ENCODE assay signal across 1 fruit fly cellular context in genomic region chr3L:19845047-19845906, dm6.
A peak's percentile ranks its signal among the peaks of the same experiment; 100 is the strongest.
TF ChIP-seq lines count a peak whose summit lies in the region.

TSS of gene Papss (plus strand) at chr3L:19845293.

TF ChIP-seq in whole organism, embryonic, 481 proteins besides CTCF, POLR2A, EP300 and RAD21 (continued from another document and continues in another):
- TF ChIP-seq lola (GFP tag; optimal IDR thresholded peaks at IDR 0.05; lab: Kevin White, UChicago) (peak in 1 of 3 experiments; percentile 26), CG17829 (tag; optimal IDR thresholded peaks at IDR 0.05; lab: Kevin White, UChicago) (peak; percentile 47), CG18599 (GFP tag; optimal IDR thresholded peaks at IDR 0.05; lab: Kevin White, UChicago) (peak; percentile 87), Sox100B (GFP tag; optimal IDR thresholded peaks at IDR 0.05; lab: Kevin White, UChicago) (no peak), tgo (GFP tag; IDR thresholded peaks at IDR 0.05; lab: Robert Waterston, UW) (0 out of 3 replicates have a peak, but pooled peaks have one; percentile 20), CG14710 (tag; optimal IDR thresholded peaks at IDR 0.05; lab: Kevin White, UChicago) (peak; percentile 28), wek (GFP tag; optimal IDR thresholded peaks at IDR 0.05; lab: Kevin White, UChicago) (peak; percentile 55), Opbp (GFP tag; IDR thresholded peaks at IDR 0.05; lab: Robert Waterston, UW; ENCODE audit: partially characterized antibody) (peak; percentile 85), z (GFP tag; IDR thresholded peaks at IDR 0.05; lab: Robert Waterston, UW) (no peak), CG9437 (GFP tag; optimal IDR thresholded peaks at IDR 0.05; lab: Kevin White, UChicago) (no peak), fd96Cb (tag; optimal IDR thresholded peaks at IDR 0.05; lab: Kevin White, UChicago) (peak; percentile 5), nerfin-2 (GFP tag; IDR thresholded peaks at IDR 0.05; lab: Robert Waterston, UW; ENCODE audit: partially characterized antibody) (peak; percentile 56), Meics (GFP tag; optimal IDR thresholded peaks at IDR 0.05; lab: Kevin White, UChicago) (peak; percentile 26), E2f1 (GFP tag; IDR thresholded peaks at IDR 0.05; lab: Robert Waterston, UW) (0 out of 2 replicates have a peak, but pooled peaks have one; percentile 17), HHEX (GFP tag; optimal IDR thresholded peaks at IDR 0.05; lab: Kevin White, UChicago) (peak; percentile 43), Sin3A (optimal IDR thresholded peaks at IDR 0.05; lab: Kevin White, UChicago) (no peak), CG17612 (GFP tag; IDR thresholded peaks at IDR 0.05; lab: Robert Waterston, UW) (no peak), CG1792 (GFP tag; optimal IDR thresholded peaks at IDR 0.05; lab: Kevin White, UChicago) (no peak), ara (GFP tag; IDR thresholded peaks at IDR 0.05; lab: Robert Waterston, UW) (no peak), schlank (tag; optimal IDR thresholded peaks at IDR 0.05; lab: Kevin White, UChicago) (peak; percentile 73), CG9215 (GFP tag; IDR thresholded peaks at IDR 0.05; lab: Robert Waterston, UW) (no peak), CG15269 (tag; optimal IDR thresholded peaks at IDR 0.05; lab: Kevin White, UChicago) (no peak), NC2β (GFP tag; optimal IDR thresholded peaks at IDR 0.05; lab: Kevin White, UChicago) (peak; percentile 7), CG31365 (tag; optimal IDR thresholded peaks at IDR 0.05; lab: Kevin White, UChicago) (peak; percentile 33), CG5245 (GFP tag; optimal IDR thresholded peaks at IDR 0.05; lab: Kevin White, UChicago) (no peak), CG15479 (GFP tag; optimal IDR thresholded peaks at IDR 0.05; lab: Kevin White, UChicago) (no peak), CG3995 (GFP tag; optimal IDR thresholded peaks at IDR 0.05; lab: Kevin White, UChicago) (no peak), hbn (GFP tag; IDR thresholded peaks at IDR 0.05; lab: Robert Waterston, UW; ENCODE audit: partially characterized antibody) (peak; percentile 87), oc (tag; optimal IDR thresholded peaks at IDR 0.05; lab: Kevin White, UChicago) (no peak), CG17359 (tag; optimal IDR thresholded peaks at IDR 0.05; lab: Kevin White, UChicago) (peak; percentile 41), HLH4C (GFP tag; IDR thresholded peaks at IDR 0.05; lab: Robert Waterston, UW; ENCODE audit: partially characterized antibody) (peak; percentile 50; the same call in 1 of the 3 replicates), zf30C (GFP tag; optimal IDR thresholded peaks at IDR 0.05; lab: Kevin White, UChicago) (no peak), ci (GFP tag; IDR thresholded peaks at IDR 0.05; lab: Robert Waterston, UW) (peak; percentile 44; the same call in 1 of the 3 replicates), Nf-YA (GFP tag; IDR thresholded peaks at IDR 0.05; lab: Robert Waterston, UW) (no peak), CG34376 (GFP tag; optimal IDR thresholded peaks at IDR 0.05; lab: Kevin White, UChicago) (peak; percentile 69), sr (GFP tag; IDR thresholded peaks at IDR 0.05; lab: Robert Waterston, UW) (peak; percentile 33; the same call in 2 of the 3 replicates), ERR (GFP tag; optimal IDR thresholded peaks at IDR 0.05; lab: Kevin White, UChicago) (no peak), CG10267 (tag; optimal IDR thresholded peaks at IDR 0.05; lab: Kevin White, UChicago) (peak; percentile 55), CG30403 (GFP tag; optimal IDR thresholded peaks at IDR 0.05; lab: Kevin White, UChicago) (peak; percentile 51), CG6854 (GFP tag; optimal IDR thresholded peaks at IDR 0.05; lab: Kevin White, UChicago) (peak; percentile 12), CG15601 (tag; optimal IDR thresholded peaks at IDR 0.05; lab: Kevin White, UChicago) (peak; percentile 51), slbo (GFP tag; IDR thresholded peaks at IDR 0.05; lab: Robert Waterston, UW) (peak; percentile 75), NC2α (GFP tag; optimal IDR thresholded peaks at IDR 0.05; lab: Kevin White, UChicago) (no peak), MESR4 (GFP tag; optimal IDR thresholded peaks at IDR 0.05; lab: Kevin White, UChicago) (peak; percentile 41), Fer3 (tag; optimal IDR thresholded peaks at IDR 0.05; lab: Kevin White, UChicago) (no peak), zen2 (GFP tag; IDR thresholded peaks at IDR 0.05; lab: Robert Waterston, UW; ENCODE audit: partially characterized antibody) (peak; percentile 77; the same call in 2 of the 3 replicates), fd64A (GFP tag; optimal IDR thresholded peaks at IDR 0.05; lab: Kevin White, UChicago) (peak; percentile 43), amos (GFP tag; IDR thresholded peaks at IDR 0.05; lab: Robert Waterston, UW; ENCODE audit: partially characterized antibody) (peak; percentile 84), CG1603 (tag; optimal IDR thresholded peaks at IDR 0.05; lab: Kevin White, UChicago) (no peak), CkIIα-i1 (GFP tag; IDR thresholded peaks at IDR 0.05; lab: Robert Waterston, UW) (no peak), gt (GFP tag; IDR thresholded peaks at IDR 0.05; lab: Robert Waterston, UW) (no peak), CG2889 (GFP tag; IDR thresholded peaks at IDR 0.05; lab: Robert Waterston, UW) (no peak), CG2116 (GFP tag; optimal IDR thresholded peaks at IDR 0.05; lab: Kevin White, UChicago) (no peak), CG6254 (GFP tag; optimal IDR thresholded peaks at IDR 0.05; lab: Kevin White, UChicago) (peak; percentile 3), cg (GFP tag; optimal IDR thresholded peaks at IDR 0.05; lab: Kevin White, UChicago) (peak; percentile 90), corto (GFP tag; optimal IDR thresholded peaks at IDR 0.05; lab: Kevin White, UChicago) (no peak), CG33557 (GFP tag; optimal IDR thresholded peaks at IDR 0.05; lab: Kevin White, UChicago) (no peak), lab (GFP tag; optimal IDR thresholded peaks at IDR 0.05; lab: Kevin White, UChicago) (peak; percentile 86), sisA (GFP tag; IDR thresholded peaks at IDR 0.05; lab: Robert Waterston, UW) (no peak), onecut (GFP tag; IDR thresholded peaks at IDR 0.05; lab: Robert Waterston, UW) (peak; percentile 5; the same call in 1 of the 2 replicates), nau (GFP tag; optimal IDR thresholded peaks at IDR 0.05; lab: Kevin White, UChicago) (no peak), CG13287 (GFP tag; IDR thresholded peaks at IDR 0.05; lab: Robert Waterston, UW; ENCODE audit: partially characterized antibody) (peak; percentile 94), Fer2 (tag; optimal IDR thresholded peaks at IDR 0.05; lab: Kevin White, UChicago) (no peak), bsh (GFP tag; optimal IDR thresholded peaks at IDR 0.05; lab: Kevin White, UChicago) (no peak), CG4820 (GFP tag; optimal IDR thresholded peaks at IDR 0.05; lab: Kevin White, UChicago) (no peak), MTF-1 (GFP tag; optimal IDR thresholded peaks at IDR 0.05; lab: Kevin White, UChicago; ENCODE audit: borderline replicate concordance) (no peak), h (optimal IDR thresholded peaks at IDR 0.05; lab: Kevin White, UChicago) (no peak), Mad (GFP tag; optimal IDR thresholded peaks at IDR 0.05; lab: Kevin White, UChicago) (no peak), CG10431 (GFP tag; optimal IDR thresholded peaks at IDR 0.05; lab: Kevin White, UChicago) (no peak), tll (GFP tag; optimal IDR thresholded peaks at IDR 0.05; lab: Kevin White, UChicago) (no peak), CG3281 (GFP tag; optimal IDR thresholded peaks at IDR 0.05; lab: Kevin White, UChicago) (peak; percentile 53), Dref (GFP tag; IDR thresholded peaks at IDR 0.05; lab: Robert Waterston, UW) (no peak; the same call in 1 of the 2 replicates), Deaf1 (tag; optimal IDR thresholded peaks at IDR 0.05; lab: Kevin White, UChicago) (no peak), twi (tag; optimal IDR thresholded peaks at IDR 0.05; lab: Kevin White, UChicago) (no peak), Lpt (GFP tag; optimal IDR thresholded peaks at IDR 0.05; lab: Kevin White, UChicago) (no peak), croc (GFP tag; conservative IDR thresholded peaks at IDR 0.05; lab: Robert Waterston, UW) (no peak), mld (GFP tag; IDR thresholded peaks at IDR 0.05; lab: Robert Waterston, UW; ENCODE audit: partially characterized antibody) (peak; percentile 61; the same call in 1 of the 3 replicates), knrl (GFP tag; IDR thresholded peaks at IDR 0.05; lab: Robert Waterston, UW; ENCODE audit: partially characterized antibody) (peak; percentile 82), ro (GFP tag; IDR thresholded peaks at IDR 0.05; lab: Robert Waterston, UW) (no peak), al (GFP tag; IDR thresholded peaks at IDR 0.05; lab: Robert Waterston, UW) (no peak), gcm2 (GFP tag; optimal IDR thresholded peaks at IDR 0.05; lab: Kevin White, UChicago) (no peak), D19A (tag; optimal IDR thresholded peaks at IDR 0.05; lab: Kevin White, UChicago) (no peak), emc (GFP tag; optimal IDR thresholded peaks at IDR 0.05; lab: Kevin White, UChicago) (no peak), Ada2b (GFP tag; IDR thresholded peaks at IDR 0.05; lab: Robert Waterston, UW) (peak; percentile 11; the same call in 1 of the 2 replicates), CG13775 (GFP tag; optimal IDR thresholded peaks at IDR 0.05; lab: Kevin White, UChicago) (peak; percentile 9), BEAF-32 (GFP tag; optimal IDR thresholded peaks at IDR 0.05; lab: Kevin White, UChicago) (peak; percentile 79), Side (GFP tag; optimal IDR thresholded peaks at IDR 0.05; lab: Kevin White, UChicago) (no peak), scrt (GFP tag; optimal IDR thresholded peaks at IDR 0.05; lab: Kevin White, UChicago) (no peak), Med (GFP tag; lab: Kevin White, UChicago) (peak; percentile 65), Atf6 (GFP tag; IDR thresholded peaks at IDR 0.05; lab: Robert Waterston, UW) (0 out of 2 replicates have a peak, but pooled peaks have one; percentile 25), C15 (GFP tag; IDR thresholded peaks at IDR 0.05; lab: Robert Waterston, UW) (no peak), CG2678 (tag; optimal IDR thresholded peaks at IDR 0.05; lab: Kevin White, UChicago) (peak; percentile 54), disco-r (GFP tag; optimal IDR thresholded peaks at IDR 0.05; lab: Kevin White, UChicago) (no peak), usp (GFP tag; optimal IDR thresholded peaks at IDR 0.05; lab: Kevin White, UChicago) (no peak), Fer1 (GFP tag; optimal IDR thresholded peaks at IDR 0.05; lab: Kevin White, UChicago) (peak; percentile 71), pfk (GFP tag; optimal IDR thresholded peaks at IDR 0.05; lab: Kevin White, UChicago) (peak; percentile 50), row (GFP tag; IDR thresholded peaks at IDR 0.05; lab: Robert Waterston, UW) (peak; percentile 89), so (GFP tag; IDR thresholded peaks at IDR 0.05; lab: Robert Waterston, UW) (no peak), trh (GFP tag; optimal IDR thresholded peaks at IDR 0.05; lab: Kevin White, UChicago) (no peak), ato (GFP tag; IDR thresholded peaks at IDR 0.05; lab: Robert Waterston, UW; ENCODE audit: partially characterized antibody) (0 out of 2 replicates have a peak, but pooled peaks have one; percentile 44), CG12299 (tag; optimal IDR thresholded peaks at IDR 0.05; lab: Kevin White, UChicago) (no peak), CG3847 (GFP tag; IDR thresholded peaks at IDR 0.05; lab: Robert Waterston, UW) (0 out of 2 replicates have a peak, but pooled peaks have one; percentile 28), D (optimal IDR thresholded peaks at IDR 0.05; lab: Kevin White, UChicago) (no peak), D (GFP tag; optimal IDR thresholded peaks at IDR 0.05; lab: Kevin White, UChicago) (no peak), CG9817 (tag; optimal IDR thresholded peaks at IDR 0.05; lab: Kevin White, UChicago) (no peak), sima (GFP tag; optimal IDR thresholded peaks at IDR 0.05; lab: Kevin White, UChicago) (no peak), pita (GFP tag; optimal IDR thresholded peaks at IDR 0.05; lab: Kevin White, UChicago) (no peak), Dad (GFP tag; optimal IDR thresholded peaks at IDR 0.05; lab: Kevin White, UChicago) (no peak), CG8290 (GFP tag; optimal IDR thresholded peaks at IDR 0.05; lab: Kevin White, UChicago) (no peak), CG8290 (tag; optimal IDR thresholded peaks at IDR 0.05; lab: Kevin White, UChicago) (no peak), ssp (GFP tag; IDR thresholded peaks at IDR 0.05; lab: Robert Waterston, UW) (no peak), CG13624 (GFP tag; optimal IDR thresholded peaks at IDR 0.05; lab: Kevin White, UChicago) (peak; percentile 12), dan (GFP tag; IDR thresholded peaks at IDR 0.05; lab: Robert Waterston, UW) (no peak), Dfd (GFP tag; optimal IDR thresholded peaks at IDR 0.05; lab: Kevin White, UChicago) (no peak), CG4282 (GFP tag; optimal IDR thresholded peaks at IDR 0.05; lab: Kevin White, UChicago) (no peak), Bteb2 (GFP tag; optimal IDR thresholded peaks at IDR 0.05; lab: Kevin White, UChicago) (no peak), pzg (GFP tag; optimal IDR thresholded peaks at IDR 0.05; lab: Kevin White, UChicago) (peak; percentile 40), eyg (GFP tag; optimal IDR thresholded peaks at IDR 0.05; lab: Kevin White, UChicago) (peak; percentile 14), CG4360 (GFP tag; IDR thresholded peaks at IDR 0.05; lab: Robert Waterston, UW) (no peak), zfh2 (GFP tag; optimal IDR thresholded peaks at IDR 0.05; lab: Kevin White, UChicago) (no peak), sna (GFP tag; IDR thresholded peaks at IDR 0.05; lab: Robert Waterston, UW; ENCODE audit: partially characterized antibody) (peak; percentile 86), CG17912 (GFP tag; optimal IDR thresholded peaks at IDR 0.05; lab: Kevin White, UChicago) (no peak), CG12659 (GFP tag; optimal IDR thresholded peaks at IDR 0.05; lab: Kevin White, UChicago) (peak; percentile 15), Awh (GFP tag; IDR thresholded peaks at IDR 0.05; lab: Robert Waterston, UW) (no peak; the same call in 1 of the 2 replicates), dmrt11E (tag; optimal IDR thresholded peaks at IDR 0.05; lab: Kevin White, UChicago) (peak; percentile 19), inv (GFP tag; IDR thresholded peaks at IDR 0.05; lab: Robert Waterston, UW; ENCODE audit: partially characterized antibody) (peak; percentile 77), Mes4 (GFP tag; optimal IDR thresholded peaks at IDR 0.05; lab: Kevin White, UChicago) (no peak), CG9609 (GFP tag; optimal IDR thresholded peaks at IDR 0.05; lab: Kevin White, UChicago) (no peak), ems (GFP tag; optimal IDR thresholded peaks at IDR 0.05; lab: Kevin White, UChicago) (no peak), CG14441 (GFP tag; IDR thresholded peaks at IDR 0.05; lab: Robert Waterston, UW) (0 out of 2 replicates have a peak, but pooled peaks have one; percentile 35), Mrtf (GFP tag; IDR thresholded peaks at IDR 0.05; lab: Robert Waterston, UW) (no peak), CG10209 (GFP tag; optimal IDR thresholded peaks at IDR 0.05; lab: Kevin White, UChicago) (peak; percentile 31)
